Worm (Caenorhabditis elegans) whole organism, young adult: ENCODE measurements around the gene snt-1.
A peak's percentile ranks its signal among the peaks of the same experiment; 100 is the strongest.

Experiments
- B0035.1 ChIP-seq: sonication (generic microtip); optimal IDR thresholded peaks from 2 replicates; lab custom pipeline; 2016; ENCODE audit warnings: missing genetic modification characterization, mild to moderate bottlenecking, missing compliant biosample characterization, missing genotype, missing genetic modification reagents
- C17E4.6 ChIP-seq: fragments of 200-800 bp; sonication (Bioruptor generic); IDR thresholded peaks from 2 replicates; pipeline ENCODE4 v1.3.6; 2022; ENCODE audit warnings: missing genetic modification reagents, missing genetic modification characterization, missing compliant biosample characterization
- D2030.7 ChIP-seq: fragments of 200-800 bp; sonication (Bioruptor generic); IDR thresholded peaks from 2 replicates; pipeline ENCODE4 v1.3.6; 2022; ENCODE audit warnings: missing genetic modification reagents, missing genetic modification characterization, missing compliant biosample characterization
- F57C9.4 ChIP-seq: sonication (generic microtip); optimal IDR thresholded peaks from 2 replicates; lab custom pipeline; 2017; ENCODE audit warnings: mild to moderate bottlenecking, missing genetic modification characterization, missing compliant biosample characterization
- K11D2.4 ChIP-seq: fragments of 200-800 bp; sonication (Bioruptor generic); IDR thresholded peaks from 2 replicates; pipeline ENCODE4 v1.3.6; 2022; ENCODE audit warnings: missing genetic modification reagents, missing genetic modification characterization, missing compliant biosample characterization
- K12H6.12 ChIP-seq: fragments of 200-800 bp; sonication (Bioruptor generic); optimal IDR thresholded peaks from 2 replicates; lab custom pipeline; 2018; ENCODE audit warnings: mild to moderate bottlenecking, missing genetic modification characterization, missing compliant biosample characterization
- ZK185.1 ChIP-seq: sonication (generic microtip); optimal IDR thresholded peaks from 2 replicates; lab custom pipeline; 2016; ENCODE audit warnings: mild to moderate bottlenecking, missing genetic modification characterization, missing compliant biosample characterization; ENCODE audit not compliant: poor library complexity, severe bottlenecking
- athp-1 ChIP-seq: sonication (generic microtip); optimal IDR thresholded peaks from 2 replicates; lab custom pipeline; 2017; ENCODE audit warnings: mild to moderate bottlenecking, missing genetic modification characterization, missing compliant biosample characterization
- attf-5 ChIP-seq: fragments of 200-800 bp; sonication (Bioruptor generic); optimal IDR thresholded peaks from 2 replicates; lab custom pipeline; 2018; ENCODE audit warnings: mild to moderate bottlenecking, missing genetic modification characterization, missing compliant biosample characterization
- ceh-100 ChIP-seq: fragments of 200-800 bp; sonication (Bioruptor generic); IDR thresholded peaks from 2 replicates; pipeline ENCODE4 v1.3.6; 2022; ENCODE audit warnings: missing genetic modification reagents, missing genetic modification characterization, missing compliant biosample characterization
- ceh-27 ChIP-seq: fragments of 200-800 bp; sonication (Bioruptor generic); optimal IDR thresholded peaks from 2 replicates; lab custom pipeline; 2018; ENCODE audit warnings: mild to moderate bottlenecking, missing genetic modification characterization, moderate library complexity, missing compliant biosample characterization
- ceh-91 ChIP-seq: fragments of 200-800 bp; sonication (Bioruptor generic); IDR thresholded peaks from 2 replicates; pipeline ENCODE4 v1.3.6; 2022; ENCODE audit warnings: missing genetic modification reagents, missing genetic modification characterization, missing compliant biosample characterization
- chd-7 ChIP-seq: sonication (generic microtip); optimal IDR thresholded peaks from 2 replicates; lab custom pipeline; 2016; ENCODE audit warnings: mild to moderate bottlenecking, missing genetic modification characterization, moderate library complexity, missing compliant biosample characterization
- die-1 ChIP-seq: sonication (generic microtip); optimal IDR thresholded peaks from 2 replicates; lab custom pipeline; 2016; ENCODE audit warnings: missing genotype, mild to moderate bottlenecking, missing genetic modification characterization, missing compliant biosample characterization
- dox-1 ChIP-seq: fragments of 200-800 bp; sonication (Bioruptor generic); IDR thresholded peaks from 2 replicates; pipeline ENCODE4 v1.3.6; 2022; ENCODE audit warnings: missing genetic modification reagents, missing genetic modification characterization, missing compliant biosample characterization
- dpl-1 ChIP-seq: fragments of 150-350 bp; optimal IDR thresholded peaks from 2 replicates; lab custom pipeline; 2014; ENCODE audit warnings: missing biosample characterization, missing genetic modification reagents, missing genetic modification characterization
- efl-1 ChIP-seq: fragments of 150-350 bp; optimal IDR thresholded peaks from 2 replicates; lab custom pipeline; 2014; ENCODE audit warnings: missing biosample characterization, missing genetic modification reagents, missing genetic modification characterization
- egl-18 ChIP-seq: fragments of 200-800 bp; sonication (Bioruptor generic); IDR thresholded peaks from 2 replicates; pipeline ENCODE4 v1.3.6; 2022; ENCODE audit warnings: missing genetic modification reagents, missing genetic modification characterization, missing compliant biosample characterization
- egl-44 ChIP-seq: fragments of 200-800 bp; sonication (Bioruptor generic); IDR thresholded peaks from 2 replicates; pipeline ENCODE4 v1.3.6; 2022; ENCODE audit warnings: missing genetic modification reagents, missing genetic modification characterization, missing compliant biosample characterization
- ets-4 ChIP-seq: fragments of 200-800 bp; sonication (Bioruptor generic); optimal IDR thresholded peaks from 2 replicates; lab custom pipeline; 2018; ENCODE audit warnings: mild to moderate bottlenecking, missing genetic modification characterization, missing compliant biosample characterization
- him-1 ChIP-seq: sonication (generic microtip); optimal IDR thresholded peaks from 2 replicates; lab custom pipeline; 2016; ENCODE audit warnings: missing genotype, missing genetic modification reagents, missing genetic modification characterization, missing compliant biosample characterization
- hmg-1.2 ChIP-seq: fragments of 200-800 bp; sonication (Bioruptor generic); IDR thresholded peaks from 2 replicates; pipeline ENCODE4 v1.3.6; 2022; ENCODE audit warnings: missing genetic modification reagents, missing genetic modification characterization, missing compliant biosample characterization
- hrde-1 ChIP-seq: sonication (generic microtip); optimal IDR thresholded peaks from 2 replicates; lab custom pipeline; 2016; ENCODE audit warnings: missing genetic modification characterization, mild to moderate bottlenecking, missing compliant biosample characterization, moderate library complexity, missing genotype, missing genetic modification reagents, borderline replicate concordance
- hsf-1 ChIP-seq: fragments of 200-800 bp; sonication (Bioruptor generic); IDR thresholded peaks from 2 replicates; pipeline ENCODE4 v1.3.6; 2022; ENCODE audit warnings: missing genetic modification reagents, missing genetic modification characterization, missing compliant biosample characterization
- let-607 ChIP-seq, 2 experiments: fragments of 200-800 bp in 1 of 2; sonication (Bioruptor generic) in 1 of 2; sonication (generic microtip) in 1 of 2; optimal IDR thresholded peaks; 2 replicates each; lab custom pipeline; 2016 to 2018; ENCODE audit warnings: mild to moderate bottlenecking in 2 of 2, missing compliant biosample characterization in 2 of 2, missing genetic modification characterization in 2 of 2, moderate library complexity in 2 of 2, missing genotype in 1 of 2
- lin-40 ChIP-seq: sonication (generic microtip); optimal IDR thresholded peaks from 2 replicates; lab custom pipeline; 2016; ENCODE audit warnings: missing genetic modification characterization, mild to moderate bottlenecking, missing compliant biosample characterization, missing genotype, missing genetic modification reagents
- lin-54 ChIP-seq: fragments of 200-800 bp; sonication (Bioruptor generic); optimal IDR thresholded peaks from 2 replicates; lab custom pipeline; 2018; ENCODE audit warnings: mild to moderate bottlenecking, missing genetic modification characterization, missing compliant biosample characterization
- lsl-1 ChIP-seq: fragments of 200-800 bp; sonication (Bioruptor generic); optimal IDR thresholded peaks from 2 replicates; lab custom pipeline; 2018; ENCODE audit warnings: mild to moderate bottlenecking, missing genetic modification characterization, moderate library complexity, missing compliant biosample characterization
- madf-3 ChIP-seq: fragments of 200-800 bp; sonication (Bioruptor generic); IDR thresholded peaks from 2 replicates; pipeline ENCODE4 v1.3.6; 2022; ENCODE audit warnings: missing genetic modification reagents, missing genetic modification characterization, missing compliant biosample characterization
- madf-6 ChIP-seq: fragments of 200-800 bp; sonication (Bioruptor generic); IDR thresholded peaks from 2 replicates; pipeline ENCODE4 v1.3.6; 2022; ENCODE audit warnings: missing genetic modification reagents, missing genetic modification characterization, missing compliant biosample characterization
- madf-8 ChIP-seq: fragments of 200-800 bp; sonication (Bioruptor generic); conservative IDR thresholded peaks from 2 replicates; pipeline ENCODE4 v1.3.6; 2022; ENCODE audit warnings: missing genetic modification reagents, missing genetic modification characterization, missing compliant biosample characterization
- mcd-1 ChIP-seq: fragments of 200-800 bp; sonication (Bioruptor generic); IDR thresholded peaks from 2 replicates; pipeline ENCODE4 v1.3.6; 2022; ENCODE audit warnings: missing genetic modification reagents, missing genetic modification characterization, missing compliant biosample characterization
- nfyb-1 ChIP-seq: fragments of 200-800 bp; sonication (Bioruptor generic); IDR thresholded peaks from 2 replicates; pipeline ENCODE4 v1.3.6; 2022; ENCODE audit warnings: missing genetic modification reagents, missing genetic modification characterization, missing compliant biosample characterization
- nhr-27 ChIP-seq: fragments of 200-800 bp; sonication (Bioruptor generic); optimal IDR thresholded peaks from 2 replicates; lab custom pipeline; 2018; ENCODE audit warnings: mild to moderate bottlenecking, missing genetic modification characterization, moderate library complexity, missing compliant biosample characterization
- pbrm-1 ChIP-seq: fragments of 200-800 bp; sonication (Bioruptor generic); IDR thresholded peaks from 2 replicates; pipeline ENCODE4 v1.3.6; 2022; ENCODE audit warnings: missing genetic modification reagents, missing genetic modification characterization, missing compliant biosample characterization
- rcor-1 ChIP-seq: fragments of 200-800 bp; sonication (Bioruptor generic); IDR thresholded peaks from 2 replicates; pipeline ENCODE4 v1.3.6; 2022; ENCODE audit warnings: missing genetic modification reagents, missing genetic modification characterization, missing compliant biosample characterization
- sea-2 ChIP-seq: fragments of 200-800 bp; sonication (Bioruptor generic); IDR thresholded peaks from 2 replicates; pipeline ENCODE4 v1.3.6; 2022; ENCODE audit warnings: missing genetic modification characterization, missing compliant biosample characterization
- snpc-4 ChIP-seq, 5 experiments: fragments of 150-350 bp in 1 of 5; sonication (generic microtip) in 4 of 5; optimal IDR thresholded peaks; 2 replicates each; lab custom pipeline; 2014 to 2018; ENCODE audit warnings: missing genetic modification characterization in 5 of 5, missing biosample characterization in 3 of 5, antibody characterized with exemption in 2 of 5, mild to moderate bottlenecking in 2 of 5, missing compliant biosample characterization in 2 of 5, missing genotype in 2 of 5, moderate library complexity in 2 of 5, missing genetic modification reagents in 1 of 5
- tbp1 ChIP-seq: fragments of 200-800 bp; sonication (Bioruptor generic); optimal IDR thresholded peaks from 2 replicates; lab custom pipeline; 2018; ENCODE audit warnings: mild to moderate bottlenecking, missing genetic modification characterization, missing compliant biosample characterization
- tlf-1 ChIP-seq: fragments of 200-800 bp; sonication (Bioruptor generic); optimal IDR thresholded peaks from 2 replicates; lab custom pipeline; 2018; ENCODE audit warnings: mild to moderate bottlenecking, missing genetic modification characterization, missing compliant biosample characterization
- unc-130 ChIP-seq: sonication (generic microtip); optimal IDR thresholded peaks from 2 replicates; lab custom pipeline; 2016; ENCODE audit warnings: missing genetic modification reagents, missing genetic modification characterization, missing compliant biosample characterization
- xnd-1 ChIP-seq: sonication (generic microtip); optimal IDR thresholded peaks from 2 replicates; lab custom pipeline; 2016; ENCODE audit warnings: missing genotype, missing genetic modification reagents, missing genetic modification characterization, missing compliant biosample characterization
- ztf-18 ChIP-seq: sonication (generic microtip); optimal IDR thresholded peaks from 2 replicates; lab custom pipeline; 2016; ENCODE audit warnings: missing genotype, mild to moderate bottlenecking, missing genetic modification characterization, missing compliant biosample characterization
- ztf-25 ChIP-seq: fragments of 200-800 bp; sonication (Bioruptor generic); IDR thresholded peaks from 2 replicates; pipeline ENCODE4 v1.3.6; 2022; ENCODE audit warnings: missing genetic modification reagents, missing genetic modification characterization, missing compliant biosample characterization

Gene snt-1

ce11 chrII:6776418-6777034 is 34.2 kb upstream of the snt-1 start, which contains the start of gene ssup-72:
TSS of gene ssup-72 (plus strand) at chrII:6776598.
- TF ChIP-seq K11D2.4 (GFP tag; lab: Robert Waterston, UW) (0 out of 2 replicates have a peak, but pooled peaks have one; percentile 32), let-607 (tag; optimal IDR thresholded peaks at IDR 0.05; lab: Kevin White, UChicago) (peak in 1 of 2 experiments; percentile 58), him-1 (tag; lab: Kevin White, UChicago) (peak; percentile 9), ceh-27 (GFP tag; lab: Kevin White, UChicago) (peak; percentile 55), lin-40 (tag; lab: Kevin White, UChicago) (peak; percentile 59), dox-1 (GFP tag; lab: Robert Waterston, UW) (peak; percentile 81), K12H6.12 (tag; lab: Kevin White, UChicago) (peak; percentile 1), xnd-1 (peak; percentile 41), egl-44 (GFP tag; lab: Robert Waterston, UW) (no peak), dpl-1 (GFP tag; lab: Kevin White, UChicago) (peak; percentile 35), snpc-4 (GFP tag; optimal IDR thresholded peaks at IDR 0.05; lab: Kevin White, UChicago) (no peak), snpc-4 (tag; optimal IDR thresholded peaks at IDR 0.05; lab: Kevin White, UChicago) (peak in 2 of 4 experiments; percentile 8 to 33), nfyb-1 (peak; percentile 35; the same call in 1 of the 2 replicates), mcd-1 (peak; percentile 62; the same call in 1 of the 2 replicates), chd-7 (no peak), ZK185.1 (tag; lab: Kevin White, UChicago) (peak; percentile 72), pbrm-1 (GFP tag; lab: Robert Waterston, UW) (peak; percentile 50; the same call in 1 of the 2 replicates), madf-8 (GFP tag; lab: Robert Waterston, UW) (peak; percentile 50), tlf-1 (GFP tag; lab: Kevin White, UChicago) (peak; percentile 8), madf-6 (peak; percentile 81), efl-1 (GFP tag; lab: Kevin White, UChicago) (peak; percentile 48), lsl-1 (GFP tag; lab: Kevin White, UChicago) (peak; percentile 60), hsf-1 (GFP tag; lab: Robert Waterston, UW) (no peak), attf-5 (GFP tag; lab: Kevin White, UChicago) (peak; percentile 59), madf-3 (0 out of 2 replicates have a peak, but pooled peaks have one; percentile 31), rcor-1 (GFP tag; lab: Robert Waterston, UW) (no peak), C17E4.6 (no peak), egl-18 (GFP tag; lab: Robert Waterston, UW) (no peak), athp-1 (tag; lab: Kevin White, UChicago) (peak; percentile 22), ztf-25 (GFP tag; lab: Robert Waterston, UW) (0 out of 2 replicates have a peak, but pooled peaks have one; percentile 6), D2030.7 (GFP tag; lab: Robert Waterston, UW) (peak; percentile 76), F57C9.4 (tag; lab: Kevin White, UChicago) (no peak), ceh-91 (peak; percentile 45; the same call in 1 of the 2 replicates), hmg-1.2 (GFP tag; lab: Robert Waterston, UW) (peak; percentile 24; the same call in 1 of the 2 replicates), lin-54 (GFP tag; lab: Kevin White, UChicago) (peak; percentile 78), unc-130 (GFP tag; lab: Kevin White, UChicago) (peak; percentile 66), B0035.1 (tag; lab: Kevin White, UChicago) (no peak), ztf-18 (tag; lab: Kevin White, UChicago) (peak; percentile 92), tbp1 (GFP tag; lab: Kevin White, UChicago) (peak; percentile 22), die-1 (tag; lab: Kevin White, UChicago) (no peak), ceh-100 (0 out of 2 replicates have a peak, but pooled peaks have one; percentile 16), hrde-1 (tag; lab: Kevin White, UChicago) (no peak), nhr-27 (tag; lab: Kevin White, UChicago) (no peak), ets-4 (GFP tag; lab: Kevin White, UChicago) (no peak), sea-2 (GFP tag; lab: Robert Waterston, UW) (no peak)
- TF ChIP-seq, all 124 proteins: peak for 31
